Worm (Caenorhabditis elegans) whole organism, L3 larva: ENCODE results near the gene col-187.

Experiments used
- aly-2 ChIP-seq: fragments of 150-350 bp; optimal IDR thresholded peaks from 2 replicates; lab custom pipeline; 2014; ENCODE audit warnings: missing biosample characterization, missing genetic modification characterization
- ama-1 ChIP-seq: fragments of 150-350 bp; optimal IDR thresholded peaks from 2 replicates; lab custom pipeline; 2018
- ceh-16 ChIP-seq: sonication (generic microtip); optimal IDR thresholded peaks from 2 replicates; lab custom pipeline; 2017; ENCODE audit warnings: missing biosample characterization, missing genetic modification characterization
- ceh-28 ChIP-seq: fragments of 150-350 bp; optimal IDR thresholded peaks from 2 replicates; lab custom pipeline; 2014; ENCODE audit warnings: missing biosample characterization, missing genetic modification reagents, missing genetic modification characterization
- ceh-82 ChIP-seq: fragments of 150-350 bp; optimal IDR thresholded peaks from 2 replicates; lab custom pipeline; 2014; ENCODE audit warnings: missing biosample characterization, missing genetic modification characterization
- ceh-9 ChIP-seq: sonication (generic microtip); optimal IDR thresholded peaks from 2 replicates; lab custom pipeline; 2018; ENCODE audit warnings: missing biosample characterization, missing genetic modification characterization
- daf-12 ChIP-seq: fragments of 150-350 bp; optimal IDR thresholded peaks from 2 replicates; lab custom pipeline; 2014; ENCODE audit warnings: missing biosample characterization, missing genetic modification reagents, missing genetic modification characterization
- egl-5 ChIP-seq: fragments of 150-350 bp; optimal IDR thresholded peaks from 2 replicates; lab custom pipeline; 2017; ENCODE audit warnings: missing biosample characterization, missing genetic modification reagents, missing genetic modification characterization, inconsistent platforms
- elt-1 ChIP-seq: fragments of 150-350 bp; optimal IDR thresholded peaks from 2 replicates; lab custom pipeline; 2014; ENCODE audit warnings: missing biosample characterization, missing genetic modification characterization
- elt-2 ChIP-seq: sonication (generic microtip); optimal IDR thresholded peaks from 2 replicates; lab custom pipeline; 2016; ENCODE audit warnings: missing genetic modification reagents, mild to moderate bottlenecking, missing genetic modification characterization, missing compliant biosample characterization
- elt-3 ChIP-seq, 3 experiments: fragments of 150-350 bp in 1 of 3; sonication (generic microtip) in 2 of 3; optimal IDR thresholded peaks; 2 replicates in 2 of 3; 4 replicates in 1 of 3; lab custom pipeline; 2014 to 2017; ENCODE audit warnings: missing biosample characterization in 3 of 3, missing genetic modification characterization in 3 of 3
- eor-1 ChIP-seq, 2 experiments: fragments of 150-350 bp; optimal IDR thresholded peaks; 2 replicates each; lab custom pipeline; 2014 to 2018; ENCODE audit warnings: missing biosample characterization in 2 of 2, missing genetic modification characterization in 2 of 2
- fos-1 ChIP-seq: fragments of 150-350 bp; optimal IDR thresholded peaks from 2 replicates; lab custom pipeline; 2014; ENCODE audit warnings: missing biosample characterization, missing genetic modification characterization
- hmg-11 ChIP-seq: sonication (generic microtip); optimal IDR thresholded peaks from 2 replicates; lab custom pipeline; 2016; ENCODE audit warnings: missing genetic modification characterization, missing compliant biosample characterization
- lin-39 ChIP-seq: fragments of 150-350 bp; optimal IDR thresholded peaks from 2 replicates; lab custom pipeline; 2018; ENCODE audit warnings: missing biosample characterization, missing genetic modification reagents, missing genetic modification characterization
- lsy-12 ChIP-seq: sonication (generic microtip); optimal IDR thresholded peaks from 2 replicates; lab custom pipeline; 2016; ENCODE audit warnings: mild to moderate bottlenecking, missing genetic modification characterization, missing compliant biosample characterization
- mdl-1 ChIP-seq: fragments of 150-350 bp; optimal IDR thresholded peaks from 2 replicates; lab custom pipeline; 2014; ENCODE audit warnings: missing biosample characterization, missing genetic modification characterization
- mml-1 ChIP-seq: fragments of 150-350 bp; sonication (generic microtip); optimal IDR thresholded peaks from 3 replicates; lab custom pipeline; 2014; ENCODE audit warnings: missing biosample characterization, missing genetic modification characterization
- nhr-11 ChIP-seq: fragments of 150-350 bp; optimal IDR thresholded peaks from 2 replicates; lab custom pipeline; 2014; ENCODE audit warnings: missing biosample characterization, missing genetic modification characterization
- nhr-23 ChIP-seq: fragments of 150-350 bp; optimal IDR thresholded peaks from 2 replicates; lab custom pipeline; 2014; ENCODE audit warnings: missing biosample characterization, missing genetic modification reagents, missing genetic modification characterization
- nhr-25 ChIP-seq: sonication (generic microtip); optimal IDR thresholded peaks from 2 replicates; lab custom pipeline; 2017; ENCODE audit warnings: missing biosample characterization, missing genetic modification characterization
- nhr-28 ChIP-seq: fragments of 150-350 bp; optimal IDR thresholded peaks from 2 replicates; lab custom pipeline; 2014; ENCODE audit warnings: missing biosample characterization, missing genetic modification characterization
- nhr-43 ChIP-seq: sonication (generic microtip); optimal IDR thresholded peaks from 2 replicates; lab custom pipeline; 2016; ENCODE audit warnings: mild to moderate bottlenecking, missing genetic modification characterization, missing compliant biosample characterization; ENCODE audit not compliant: poor library complexity, severe bottlenecking
- nhr-67 ChIP-seq: fragments of 150-350 bp; optimal IDR thresholded peaks from 2 replicates; lab custom pipeline; 2014; ENCODE audit warnings: missing biosample characterization, missing genetic modification characterization
- nhr-76 ChIP-seq: fragments of 150-350 bp; sonication (generic microtip); optimal IDR thresholded peaks from 5 replicates; lab custom pipeline; 2014; ENCODE audit warnings: missing biosample characterization, missing genetic modification characterization
- nhr-77 ChIP-seq: fragments of 150-350 bp; optimal IDR thresholded peaks from 2 replicates; lab custom pipeline; 2014; ENCODE audit warnings: missing biosample characterization, missing genetic modification characterization
- pqm-1 ChIP-seq: fragments of 150-350 bp; optimal IDR thresholded peaks from 2 replicates; lab custom pipeline; 2017; ENCODE audit warnings: missing biosample characterization, missing genetic modification characterization, inconsistent platforms
- snpc-4 ChIP-seq: fragments of 150-350 bp; optimal IDR thresholded peaks from 2 replicates; lab custom pipeline; 2014; ENCODE audit warnings: missing biosample characterization, missing genetic modification characterization
- tbx-2 ChIP-seq: sonication (generic microtip); optimal IDR thresholded peaks from 2 replicates; lab custom pipeline; 2016; ENCODE audit warnings: mild to moderate bottlenecking, missing genetic modification characterization, missing compliant biosample characterization
- unc-39 ChIP-seq: sonication (generic microtip); optimal IDR thresholded peaks from 4 replicates; lab custom pipeline; 2017; ENCODE audit warnings: missing biosample characterization, missing genetic modification characterization

Gene col-187

DNA sequence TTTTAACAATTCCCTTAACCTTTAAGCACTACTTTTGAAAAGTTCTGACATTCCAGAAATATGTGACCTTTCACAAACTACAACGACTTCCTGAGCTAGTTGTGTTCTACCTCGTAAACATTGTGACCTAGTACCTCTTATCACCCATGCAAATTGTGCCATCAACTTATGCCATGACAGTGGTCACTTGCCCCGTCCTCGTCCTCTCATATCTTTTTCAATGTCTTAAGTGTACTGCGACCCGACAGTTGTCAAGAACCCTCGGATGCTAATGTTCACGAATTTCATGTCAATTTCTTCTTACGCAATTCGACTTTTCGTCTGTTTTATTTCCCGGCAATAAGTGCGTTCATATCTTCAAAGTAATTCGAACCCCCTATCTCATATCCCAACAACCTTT lies 15.1 kb downstream of the col-187 start:
- TF ChIP-seq elt-2 (tag; lab: Kevin White, UChicago) = peak; percentile 2
- no peak for TF ChIP-seq mdl-1 (tag; lab: Kevin White, UChicago)
- no peak for TF ChIP-seq egl-5 (tag; lab: Kevin White, UChicago)
- no peak for TF ChIP-seq ama-1
- no peak for TF ChIP-seq ceh-16 (tag; lab: Kevin White, UChicago)
- TF ChIP-seq, all 47 proteins: peak for 1

DNA sequence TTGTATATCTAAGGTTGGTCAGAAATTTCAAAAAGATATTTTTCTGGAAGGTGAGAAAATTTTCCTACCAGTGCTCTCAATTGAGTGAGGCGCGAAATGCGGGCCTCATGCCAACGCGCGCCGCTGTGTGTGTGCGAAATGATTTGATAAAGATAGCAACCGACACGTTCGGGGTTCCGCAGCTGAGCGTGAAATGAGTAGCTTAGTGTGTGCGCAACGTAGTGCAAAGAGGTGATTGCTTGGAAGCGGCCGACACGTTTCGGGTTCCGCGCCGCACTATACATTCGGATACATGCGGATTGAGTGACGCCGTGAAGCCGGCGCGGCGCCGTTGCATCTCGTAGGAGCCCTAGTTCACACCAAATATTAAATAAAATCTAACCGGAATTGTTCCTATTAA lies 18.5 kb downstream of the col-187 start:
- TF ChIP-seq snpc-4 (tag; lab: Kevin White, UChicago) (peak; percentile 69), nhr-23 (tag; lab: Kevin White, UChicago) (no peak)

DNA sequence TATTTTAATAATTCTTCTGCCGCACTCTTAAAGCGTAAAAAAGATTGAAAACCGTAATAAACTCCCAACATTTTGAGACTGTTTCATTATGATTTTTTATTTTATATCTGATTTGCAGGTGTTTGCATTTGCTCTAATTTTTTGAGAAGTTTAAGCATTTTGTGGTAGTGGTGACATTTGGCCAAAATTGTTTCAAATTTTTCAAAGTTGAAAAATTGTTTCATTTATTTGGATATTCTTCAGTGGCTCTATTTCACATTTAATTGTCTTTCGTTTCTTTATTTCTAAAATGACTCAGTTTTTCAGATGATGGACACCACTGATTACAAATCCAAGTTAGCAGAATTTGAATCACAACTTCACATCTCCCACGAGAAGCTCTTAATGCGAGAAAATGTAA lies 21.7 kb downstream of the col-187 start, which contains the start of gene C30F2.5:
C30F2.5 (plus strand) TSS at position 301 of the 400 bp plus-strand sequence.
- no peak for TF ChIP-seq ceh-28 (tag; lab: Kevin White, UChicago)
- TF ChIP-seq hmg-11 (tag; lab: Kevin White, UChicago) = no peak
- no peak for TF ChIP-seq nhr-11 (tag; lab: Kevin White, UChicago)
- TF ChIP-seq nhr-77 (tag; lab: Kevin White, UChicago) = no peak
- TF ChIP-seq elt-3 (tag; optimal IDR thresholded peaks at IDR 0.05; lab: Kevin White, UChicago) = no peak
- TF ChIP-seq lsy-12 (tag; lab: Kevin White, UChicago) = no peak
- no peak for TF ChIP-seq lin-39 (tag; lab: Kevin White, UChicago)
- no peak for TF ChIP-seq nhr-67 (tag; lab: Kevin White, UChicago)
- TF ChIP-seq mdl-1 (tag; lab: Kevin White, UChicago) = no peak
- TF ChIP-seq nhr-28 (tag; lab: Kevin White, UChicago) = no peak
- no peak for TF ChIP-seq snpc-4 (tag; lab: Kevin White, UChicago)
- no peak for TF ChIP-seq eor-1 (tag; optimal IDR thresholded peaks at IDR 0.05; lab: Kevin White, UChicago)
- no peak for TF ChIP-seq elt-1 (tag; lab: Kevin White, UChicago)

DNA sequence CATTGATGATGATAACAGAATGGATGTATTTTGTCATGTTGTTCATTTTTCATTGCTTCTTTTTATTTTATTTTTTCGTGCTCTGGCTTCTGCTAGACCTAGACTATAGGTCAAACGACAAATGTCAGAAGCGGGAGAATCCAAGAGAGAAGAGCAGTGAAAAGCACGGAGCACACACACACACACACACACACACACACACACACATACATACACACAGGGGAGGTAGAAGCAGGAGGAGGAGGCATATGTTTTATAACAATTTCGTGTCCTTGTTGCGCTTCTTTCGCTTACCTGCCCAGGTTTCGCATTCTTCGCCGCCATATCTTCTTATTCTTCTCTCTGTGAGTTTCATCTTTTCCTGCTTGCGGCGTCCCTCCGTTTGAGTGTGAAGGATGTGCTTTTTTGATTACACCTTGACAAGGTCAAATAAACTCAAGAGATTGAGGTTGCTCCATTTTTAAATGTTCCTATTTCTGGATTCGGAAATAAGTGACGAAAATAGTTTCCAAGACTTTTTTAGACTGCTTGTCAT lies 25.5 kb downstream of the col-187 start:
- TF ChIP-seq egl-5 (tag; lab: Kevin White, UChicago) (peak; percentile 11), nhr-76 (tag; lab: Kevin White, UChicago) (no peak), nhr-11 (tag; lab: Kevin White, UChicago) (peak; percentile 2), mdl-1 (tag; lab: Kevin White, UChicago) (no peak)

DNA sequence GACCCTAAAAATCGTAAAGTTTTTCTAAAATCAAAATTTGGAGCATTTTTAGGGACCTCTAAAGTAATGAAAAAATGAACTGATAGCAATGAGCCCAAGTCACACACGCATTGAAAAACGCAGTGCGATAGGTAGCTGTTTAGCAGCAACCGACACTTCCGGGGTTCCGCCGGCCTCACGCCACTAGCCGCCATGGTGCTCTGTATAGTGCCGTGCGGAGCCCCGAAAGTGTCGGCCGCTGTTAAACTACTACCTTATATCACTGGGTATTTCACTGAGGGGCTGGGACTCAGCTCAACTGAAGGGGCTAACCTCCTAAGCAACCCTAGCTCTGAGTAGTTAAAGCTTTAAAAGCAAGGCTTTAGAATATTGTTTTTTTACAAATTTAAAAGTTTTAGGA lies 26.6 kb downstream of the col-187 start:
- TF ChIP-seq nhr-76 (tag; lab: Kevin White, UChicago) = no peak
- TF ChIP-seq aly-2 (tag; lab: Kevin White, UChicago) = no peak
- TF ChIP-seq unc-39 (tag; lab: Kevin White, UChicago) = no peak

DNA sequence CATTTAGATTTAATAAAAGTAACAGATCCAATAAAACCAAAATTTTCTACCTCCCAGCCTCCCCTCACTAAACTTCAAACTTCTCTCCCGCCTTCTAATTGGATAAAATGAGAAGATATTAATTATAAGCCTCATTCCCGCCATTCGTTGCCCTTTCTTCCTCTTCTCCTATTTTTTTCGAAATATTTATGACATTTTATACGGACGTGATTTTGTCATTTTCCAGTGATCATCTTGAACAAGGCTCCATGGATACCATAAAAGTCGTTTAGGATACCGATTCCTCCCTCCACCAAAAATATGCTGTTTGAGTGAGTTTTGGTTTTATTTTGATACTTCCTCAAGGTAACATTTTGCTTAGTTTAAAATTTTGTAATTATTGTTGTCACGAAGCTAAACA lies 30.7 kb downstream of the col-187 start, which contains the start of gene ZK1073.2:
ZK1073.2 (plus strand) TSS at position 301 of the 400 bp plus-strand sequence.
- TF ChIP-seq ceh-82 (no peak), nhr-28 (tag; lab: Kevin White, UChicago) (no peak), pqm-1 (tag; lab: Kevin White, UChicago) (no peak), aly-2 (tag; lab: Kevin White, UChicago) (no peak), ceh-9 (tag; lab: Kevin White, UChicago) (no peak), lin-39 (tag; lab: Kevin White, UChicago) (no peak), nhr-25 (no peak), nhr-76 (tag; lab: Kevin White, UChicago) (no peak), lsy-12 (tag; lab: Kevin White, UChicago) (no peak), mml-1 (no peak), ceh-28 (tag; lab: Kevin White, UChicago) (no peak)

DNA sequence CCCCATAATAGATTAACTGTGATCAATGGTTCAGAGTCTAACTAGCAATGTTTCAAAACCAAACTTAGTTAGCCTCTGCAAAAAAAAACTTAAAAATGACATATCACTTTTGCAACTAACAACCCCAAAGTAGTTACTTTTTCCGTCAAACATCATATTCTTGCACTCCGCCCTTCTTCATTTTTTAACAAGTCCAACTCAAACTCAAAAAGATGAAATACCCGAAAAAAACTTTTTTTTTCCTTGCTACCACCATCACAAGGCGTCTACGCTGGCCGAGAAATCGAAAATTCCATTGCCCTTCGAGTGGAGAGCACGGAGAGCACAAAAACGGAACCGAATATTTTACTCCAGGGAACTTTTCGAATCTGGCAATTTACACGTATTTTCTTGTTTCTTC lies 33.2 kb downstream of the col-187 start:
- TF ChIP-seq ceh-9 (tag; lab: Kevin White, UChicago) (no peak), nhr-43 (tag; lab: Kevin White, UChicago) (no peak), daf-12 (tag; lab: Kevin White, UChicago) (no peak), nhr-76 (tag; lab: Kevin White, UChicago) (no peak), tbx-2 (tag; lab: Kevin White, UChicago) (no peak), fos-1 (no peak), pqm-1 (tag; lab: Kevin White, UChicago) (no peak)
